Worm (Caenorhabditis elegans): Measurements from ENCODE around the gene spig-8.

ce11 chrV:7096129-7096730 lies 41.5 kb downstream of the spig-8 start:
- TF ChIP-seq unc-39 (tag; optimal IDR thresholded peaks at IDR 0.05) = no peak
- no peak for TF ChIP-seq mep-1 (tag; optimal IDR thresholded peaks at IDR 0.05)
- no peak for TF ChIP-seq pha-4 (tag; optimal IDR thresholded peaks at IDR 0.05)
- TF ChIP-seq unc-62 (GFP tag; optimal IDR thresholded peaks at IDR 0.05) = no peak
- no peak for TF ChIP-seq elt-1 (tag; optimal IDR thresholded peaks at IDR 0.05; ENCODE audit: borderline replicate concordance, insufficient read depth)
- no peak for TF ChIP-seq nhr-76 (tag; optimal IDR thresholded peaks at IDR 0.05)
- TF ChIP-seq blmp-1 (tag; optimal IDR thresholded peaks at IDR 0.05) = no peak
- TF ChIP-seq snpc-4 (tag; optimal IDR thresholded peaks at IDR 0.05) = no peak
- no peak for TF ChIP-seq mls-2 (tag; optimal IDR thresholded peaks at IDR 0.05)
- no peak for TF ChIP-seq elt-3 (tag; optimal IDR thresholded peaks at IDR 0.05)
- no peak for TF ChIP-seq drap-1 (GFP tag; optimal IDR thresholded peaks at IDR 0.05)
